Fruit fly (Drosophila melanogaster) whole organism, adult: ENCODE results near the gene RpL37A.

Experiments used
- CG11617 ChIP-seq: fragments of 200-800 bp; sonication (Bioruptor generic); optimal IDR thresholded peaks from 2 replicates; lab custom pipeline; 2017; ENCODE audit warnings: mild to moderate bottlenecking, missing biosample characterization, missing genetic modification reagents, missing genetic modification characterization
- CG12768 ChIP-seq: fragments of 200-800 bp; sonication (Bioruptor generic); optimal IDR thresholded peaks from 2 replicates; lab custom pipeline; 2017; ENCODE audit warnings: missing biosample characterization, missing genetic modification characterization, mild to moderate bottlenecking, moderate library complexity, missing genetic modification reagents
- CG14711 ChIP-seq: fragments of 200-800 bp; sonication (Bioruptor generic); optimal IDR thresholded peaks from 2 replicates; lab custom pipeline; 2018; ENCODE audit warnings: missing biosample characterization, mild to moderate bottlenecking, missing genetic modification characterization, moderate library complexity
- CG1620 ChIP-seq: fragments of 200-800 bp; sonication (Bioruptor generic); optimal IDR thresholded peaks from 2 replicates; lab custom pipeline; 2016; ENCODE audit warnings: missing biosample characterization, missing genetic modification characterization
- CG33017 ChIP-seq: fragments of 200-800 bp; sonication (Bioruptor generic); optimal IDR thresholded peaks from 2 replicates; lab custom pipeline; 2018; ENCODE audit warnings: missing biosample characterization, mild to moderate bottlenecking, missing genetic modification characterization, moderate library complexity
- CG5204 ChIP-seq: fragments of 200-800 bp; sonication (Bioruptor generic); optimal IDR thresholded peaks from 2 replicates; lab custom pipeline; 2016; ENCODE audit warnings: missing biosample characterization, missing genetic modification characterization
- CG7045 ChIP-seq: fragments of 200-800 bp; sonication (Bioruptor generic); optimal IDR thresholded peaks from 2 replicates; lab custom pipeline; 2017; ENCODE audit warnings: missing biosample characterization, mild to moderate bottlenecking, missing genetic modification characterization
- CG7101 ChIP-seq: fragments of 200-800 bp; sonication (Bioruptor generic); optimal IDR thresholded peaks from 2 replicates; lab custom pipeline; 2018; ENCODE audit warnings: missing biosample characterization, mild to moderate bottlenecking, missing genetic modification characterization, moderate library complexity
- Clk ChIP-seq: fragments of 200-800 bp; sonication (Bioruptor generic); optimal IDR thresholded peaks from 2 replicates; lab custom pipeline; 2017; ENCODE audit warnings: missing biosample characterization, missing genetic modification characterization
- Crg-1 ChIP-seq: fragments of 200-800 bp; sonication (Bioruptor generic); optimal IDR thresholded peaks from 2 replicates; lab custom pipeline; 2016; ENCODE audit warnings: missing biosample characterization, missing genetic modification characterization
- Hr96 ChIP-seq: fragments of 200-800 bp; sonication (Bioruptor generic); optimal IDR thresholded peaks from 2 replicates; lab custom pipeline; 2016; ENCODE audit warnings: missing biosample characterization, missing genetic modification characterization
- Mnt ChIP-seq: fragments of 200-800 bp; sonication (Bioruptor generic); optimal IDR thresholded peaks from 2 replicates; lab custom pipeline; 2016; ENCODE audit warnings: missing biosample characterization, mild to moderate bottlenecking, missing genetic modification characterization
- bab1 ChIP-seq: fragments of 200-800 bp; sonication (Bioruptor generic); optimal IDR thresholded peaks from 3 replicates; lab custom pipeline; 2019; ENCODE audit warnings: missing biosample characterization, mild to moderate bottlenecking, missing genetic modification characterization, moderate library complexity
- cic ChIP-seq: fragments of 200-800 bp; sonication (Bioruptor generic); optimal IDR thresholded peaks from 2 replicates; lab custom pipeline; 2017; ENCODE audit warnings: missing biosample characterization, mild to moderate bottlenecking, missing genetic modification characterization, moderate library complexity
- cnc ChIP-seq, 2 experiments: fragments of >200 bp; optimal IDR thresholded peaks; 2 replicates each; lab custom pipeline; 2017
- kay ChIP-seq: fragments of 200-800 bp; sonication (Bioruptor generic); peaks from one replicate; lab custom pipeline; 2016; ENCODE audit warnings: missing biosample characterization, missing genetic modification characterization, borderline replicate concordance
- ovo ChIP-seq: fragments of 200-800 bp; sonication (Bioruptor generic); optimal IDR thresholded peaks from 2 replicates; lab custom pipeline; 2016; ENCODE audit warnings: missing biosample characterization, missing genetic modification characterization
- pad ChIP-seq: fragments of 200-800 bp; sonication (Bioruptor generic); optimal IDR thresholded peaks from 3 replicates; lab custom pipeline; 2017; ENCODE audit warnings: missing biosample characterization, missing genetic modification characterization, mild to moderate bottlenecking, moderate library complexity, missing genetic modification reagents
- tj ChIP-seq: fragments of 200-800 bp; sonication (Bioruptor generic); optimal IDR thresholded peaks from 3 replicates; lab custom pipeline; 2017; ENCODE audit warnings: missing biosample characterization, mild to moderate bottlenecking, missing genetic modification characterization, moderate library complexity
- toe ChIP-seq: fragments of 200-800 bp; sonication (Bioruptor generic); optimal IDR thresholded peaks from 2 replicates; lab custom pipeline; 2016; ENCODE audit warnings: missing biosample characterization, missing genetic modification characterization

Gene RpL37A

DNA sequence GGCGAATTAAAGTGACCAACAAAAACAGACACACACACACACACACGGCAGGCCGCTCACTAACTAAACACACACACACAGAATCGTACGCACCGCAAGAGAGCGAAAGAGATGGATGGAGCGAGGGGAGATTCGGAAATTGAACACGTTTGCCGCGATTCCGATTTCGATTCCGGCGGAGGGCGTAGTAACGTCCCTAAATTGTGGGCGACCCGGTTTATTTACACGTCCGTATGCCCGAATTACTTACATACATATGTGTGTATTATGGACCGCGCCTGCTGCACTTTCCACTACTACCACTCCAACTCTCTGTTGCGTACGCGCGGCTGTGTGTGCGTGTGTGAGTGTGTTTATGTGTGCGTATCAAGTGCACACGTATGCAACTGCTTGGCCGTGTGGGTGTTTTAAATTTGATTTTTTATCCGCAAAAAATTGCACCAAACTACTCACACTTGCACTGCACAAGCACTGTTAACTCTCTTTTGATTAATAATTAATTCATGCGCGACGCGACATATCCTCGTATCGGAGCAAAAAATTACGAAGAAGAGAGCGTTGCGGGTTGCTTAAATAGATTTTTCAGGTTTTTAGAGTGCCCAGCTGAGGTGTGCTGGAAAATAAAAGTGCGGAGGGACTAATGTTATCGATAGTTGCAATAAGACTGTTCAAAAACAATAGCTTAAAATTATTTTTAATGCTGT, 22.4 kb downstream of the RpL37A start, which contains the start of gene Pgant5:
Pgant5 (minus strand) TSS at position 601 of the 704 bp plus-strand sequence.
- peak; percentile 57 for TF ChIP-seq CG33017
- TF ChIP-seq cic (GFP tag; lab: Kevin White, UChicago), result peak; percentile 55
- peak; percentile 50 for TF ChIP-seq CG12768 (GFP tag; lab: Kevin White, UChicago)
- peak; percentile 49 for TF ChIP-seq Mnt (GFP tag; lab: Kevin White, UChicago)
- TF ChIP-seq tj, result peak; percentile 52
- peak; percentile 63 for TF ChIP-seq Hr96 (GFP tag; lab: Kevin White, UChicago)
- no peak for TF ChIP-seq Crg-1
- TF ChIP-seq ovo (GFP tag; lab: Kevin White, UChicago), result no peak
- no peak for TF ChIP-seq bab1 (GFP tag; lab: Kevin White, UChicago)
- peak; percentile 29 for TF ChIP-seq CG11617 (GFP tag; lab: Kevin White, UChicago)
- TF ChIP-seq toe (GFP tag; lab: Kevin White, UChicago), result no peak
- peak; percentile 3 for TF ChIP-seq CG7101
- peak; percentile 42 for TF ChIP-seq CG1620 (GFP tag; lab: Kevin White, UChicago)
- peak; percentile 4 for TF ChIP-seq pad
- TF ChIP-seq CG7045 (GFP tag; lab: Kevin White, UChicago), result peak; percentile 27

- TF ChIP-seq CG5204 (GFP tag; lab: Kevin White, UChicago) (no peak), kay (GFP tag; lab: Kevin White, UChicago) (no peak), Crg-1 (no peak), Hr96 (GFP tag; lab: Kevin White, UChicago) (no peak), Mnt (GFP tag; lab: Kevin White, UChicago) (no peak), toe (GFP tag; lab: Kevin White, UChicago) (no peak), cnc (optimal IDR thresholded peaks at IDR 0.05; lab: Kevin White, UChicago) (no peak), CG11617 (GFP tag; lab: Kevin White, UChicago) (no peak), CG12768 (GFP tag; lab: Kevin White, UChicago) (no peak), ovo (GFP tag; lab: Kevin White, UChicago) (peak; percentile 60), Clk (GFP tag; lab: Kevin White, UChicago) (no peak), CG14711 (tag; lab: Kevin White, UChicago) (no peak), CG7101 (no peak), tj (no peak), CG7045 (GFP tag; lab: Kevin White, UChicago) (no peak), cic (GFP tag; lab: Kevin White, UChicago) (no peak), bab1 (GFP tag; lab: Kevin White, UChicago) (peak; percentile 21)
These were observed 23.1 kb downstream of the RpL37A start, which contains the start of gene CG5828 for dm6 chr2L:5093772-5094350. Gene CG5828, plus strand, starts transcription at chr2L:5093976.

DNA sequence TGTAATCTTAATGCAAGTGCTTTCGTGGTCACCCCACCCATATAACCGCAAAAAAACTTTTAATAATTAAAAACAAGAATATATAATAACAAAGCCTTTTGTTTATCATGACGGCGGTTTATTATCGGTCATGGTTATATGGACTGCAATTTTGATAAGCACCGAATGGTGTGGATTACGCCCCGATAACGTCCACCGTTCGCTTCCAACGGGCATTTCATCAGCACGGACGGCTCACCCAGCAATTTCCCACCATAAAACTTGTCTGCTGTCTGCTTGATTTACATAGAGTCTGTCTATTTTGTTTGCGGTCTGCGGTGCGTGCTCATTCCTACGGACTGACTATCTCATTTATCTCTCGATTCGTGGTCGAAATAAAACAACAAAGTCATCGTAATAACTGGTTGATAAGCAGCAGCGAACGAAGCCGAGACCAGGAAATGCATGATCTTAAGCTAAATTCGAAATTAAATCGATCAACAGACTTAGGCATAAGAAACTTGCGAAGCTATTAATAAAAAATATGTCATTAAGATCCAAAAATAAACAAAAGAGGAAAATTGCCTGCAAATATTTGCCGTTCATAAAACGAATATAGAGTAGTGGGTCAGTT, 24.7 kb downstream of the RpL37A start:
- TF ChIP-seq Hr96 (GFP tag; lab: Kevin White, UChicago) (no peak), CG1620 (GFP tag; lab: Kevin White, UChicago) (no peak), cnc (optimal IDR thresholded peaks at IDR 0.05; lab: Kevin White, UChicago) (no peak), CG11617 (GFP tag; lab: Kevin White, UChicago) (peak; percentile 41), bab1 (GFP tag; lab: Kevin White, UChicago) (no peak), CG12768 (GFP tag; lab: Kevin White, UChicago) (peak; percentile 79), ovo (GFP tag; lab: Kevin White, UChicago) (no peak), cic (GFP tag; lab: Kevin White, UChicago) (peak; percentile 80), Clk (GFP tag; lab: Kevin White, UChicago) (peak; percentile 10), tj (no peak), Crg-1 (no peak), CG14711 (tag; lab: Kevin White, UChicago) (no peak), CG7101 (peak; percentile 27), kay (GFP tag; lab: Kevin White, UChicago) (no peak), CG33017 (peak; percentile 81), toe (GFP tag; lab: Kevin White, UChicago) (no peak), pad (peak; percentile 1), Mnt (GFP tag; lab: Kevin White, UChicago) (no peak), CG5204 (GFP tag; lab: Kevin White, UChicago) (no peak), CG7045 (GFP tag; lab: Kevin White, UChicago) (peak; percentile 53)

DNA sequence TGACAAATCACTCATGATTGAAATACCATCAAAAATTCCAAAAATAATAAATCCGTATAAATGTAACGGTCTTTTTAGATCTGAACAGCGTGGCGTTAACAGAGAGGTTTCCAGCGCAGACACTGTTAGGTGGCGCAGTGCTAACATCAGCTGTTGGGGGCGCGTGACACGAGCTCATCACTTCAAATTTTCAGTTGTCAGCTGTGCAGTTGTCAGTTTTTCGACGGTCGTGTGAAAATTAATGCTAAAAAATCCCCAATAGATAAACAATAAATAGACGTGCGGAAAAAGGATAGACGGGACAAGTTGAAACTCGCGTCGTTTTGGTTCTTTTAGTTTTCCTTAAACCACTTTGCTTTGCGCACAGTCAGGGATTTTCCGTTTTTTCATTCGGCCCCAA, 25.5 kb downstream of the RpL37A start, which contains the start of gene CG4230:
CG4230 (plus strand) TSS at position 6 of the 400 bp plus-strand sequence.
- TF ChIP-seq Mnt (GFP tag; lab: Kevin White, UChicago), result peak; percentile 10
- peak; percentile 5 for TF ChIP-seq cic (GFP tag; lab: Kevin White, UChicago)
- peak; percentile 45 for TF ChIP-seq bab1 (GFP tag; lab: Kevin White, UChicago)
- no peak for TF ChIP-seq kay (GFP tag; lab: Kevin White, UChicago)
- peak; percentile 11 for TF ChIP-seq CG14711 (tag; lab: Kevin White, UChicago)

DNA sequence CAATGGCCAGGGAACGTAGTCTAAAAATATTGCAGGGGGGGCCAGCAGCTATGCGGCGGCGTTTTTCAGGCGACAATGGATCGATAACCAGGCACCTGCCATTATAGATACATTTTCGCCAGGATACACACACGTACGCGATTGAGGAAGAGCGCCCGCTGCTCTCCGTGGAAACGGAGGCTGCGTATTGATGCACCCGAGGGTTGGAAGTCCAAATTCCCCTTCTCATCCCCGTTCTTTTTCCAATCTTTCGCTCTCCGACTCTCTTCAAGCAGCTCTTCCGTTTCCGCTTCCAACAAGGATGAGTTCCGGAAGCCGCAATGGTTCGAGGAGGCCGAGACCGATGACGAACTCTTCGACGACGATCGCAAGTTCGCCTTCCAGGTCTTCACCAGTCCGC, 26.0 kb downstream of the RpL37A start:
- TF ChIP-seq CG1620 (GFP tag; lab: Kevin White, UChicago), result no peak
- no peak for TF ChIP-seq CG33017
- TF ChIP-seq tj, result no peak
- no peak for TF ChIP-seq kay (GFP tag; lab: Kevin White, UChicago)
- TF ChIP-seq pad, result no peak
- no peak for TF ChIP-seq cnc (optimal IDR thresholded peaks at IDR 0.05; lab: Kevin White, UChicago)
- no peak for TF ChIP-seq ovo (GFP tag; lab: Kevin White, UChicago)
- no peak for TF ChIP-seq CG7101
- TF ChIP-seq Hr96 (GFP tag; lab: Kevin White, UChicago), result no peak
- TF ChIP-seq Crg-1, result no peak
